Fruit fly (Drosophila melanogaster) whole organism, embryonic: Measurements from ENCODE around the gene lva.

Source experiments
- CG8281 ChIP-seq: fragments of 200-800 bp; sonication (Bioruptor generic); optimal IDR thresholded peaks from 2 replicates; lab custom pipeline; 2018; ENCODE audit warnings: missing biosample characterization, mild to moderate bottlenecking, missing genetic modification characterization, moderate library complexity
- Hsf ChIP-seq: fragments of 200-800 bp; sonication (Bioruptor generic); optimal IDR thresholded peaks from 3 replicates; lab custom pipeline; 2016; ENCODE audit warnings: missing biosample characterization, missing genetic modification characterization
- Optix ChIP-seq: fragments of 200-800 bp; sonication (Bioruptor generic); IDR thresholded peaks from 3 replicates; pipeline ENCODE4 v1.3.6; 2022; ENCODE audit warnings: missing biosample characterization, missing genetic modification characterization
- lab ChIP-seq: fragments of 200-800 bp; sonication (Bioruptor generic); optimal IDR thresholded peaks from 3 replicates; lab custom pipeline; 2017; ENCODE audit warnings: missing biosample characterization, missing genetic modification characterization, mild to moderate bottlenecking, moderate library complexity, missing genetic modification reagents

DNA sequence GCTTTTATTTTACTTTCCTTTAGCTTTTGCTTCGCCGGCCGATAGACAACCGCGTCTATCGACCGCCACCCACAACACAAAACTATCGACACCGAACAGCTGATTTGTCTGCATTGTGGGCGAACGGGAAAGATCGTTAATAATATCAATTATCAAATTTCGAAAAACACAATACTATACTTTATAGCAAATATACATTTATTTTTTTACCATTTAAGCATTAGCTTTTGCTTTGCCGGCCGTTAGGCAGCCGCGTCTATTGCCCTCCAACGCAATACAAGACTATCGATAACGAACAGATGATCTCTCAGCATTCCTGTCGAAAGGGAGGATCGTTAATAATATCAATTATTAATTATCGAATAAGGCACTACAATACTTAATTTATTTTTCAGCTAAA lies 29.0 kb downstream of the lva start, which contains the start of the genes CG2938 and Glos:
- TF ChIP-seq Optix (no peak), CG8281 (no peak), Hsf (no peak), lab (GFP tag; lab: Kevin White, UChicago) (no peak)
